Worm (Caenorhabditis elegans) whole organism, L4 larva: ENCODE measurements around the gene exc-7.

ENCODE experiments used
- F49E8.2 ChIP-seq: sonication (generic microtip); optimal IDR thresholded peaks from 2 replicates; lab custom pipeline; 2016; ENCODE audit warnings: missing compliant biosample characterization, mild to moderate bottlenecking, missing genetic modification characterization, borderline replicate concordance
- T20F7.1 ChIP-seq: fragments of 200-800 bp; sonication (Bioruptor generic); optimal IDR thresholded peaks from 2 replicates; lab custom pipeline; 2018; ENCODE audit warnings: mild to moderate bottlenecking, missing genetic modification characterization, missing compliant biosample characterization
- Y105C5A.15 ChIP-seq: fragments of 200-800 bp; sonication (Bioruptor generic); IDR thresholded peaks from 2 replicates; pipeline ENCODE4 v1.3.6; 2022; ENCODE audit warnings: missing genetic modification characterization, missing compliant biosample characterization
- Y48G9A.11 ChIP-seq: fragments of 200-800 bp; sonication (Bioruptor generic); IDR thresholded peaks from 2 replicates; pipeline ENCODE4 v1.3.6; 2022; ENCODE audit warnings: missing genetic modification reagents, missing genetic modification characterization, missing compliant biosample characterization
- aha-1 ChIP-seq: fragments of 150-350 bp; peaks from one replicate; lab custom pipeline; 2014; ENCODE audit warnings: missing biosample characterization, missing genetic modification characterization
- ama-1 ChIP-seq: fragments of 150-350 bp; optimal IDR thresholded peaks from 2 replicates; lab custom pipeline; 2014; ENCODE audit warnings: inconsistent platforms, mixed read lengths
- ceh-20 ChIP-seq: fragments of 200-800 bp; sonication (Bioruptor generic); IDR thresholded peaks from 2 replicates; pipeline ENCODE4 v1.3.6; 2022; ENCODE audit warnings: missing genetic modification reagents, missing genetic modification characterization, missing compliant biosample characterization
- ceh-28 ChIP-seq: fragments of 150-350 bp; optimal IDR thresholded peaks from 2 replicates; lab custom pipeline; 2014; ENCODE audit warnings: missing biosample characterization, missing genetic modification reagents, missing genetic modification characterization
- ctbp-1 ChIP-seq: fragments of 200-800 bp; sonication (Bioruptor generic); IDR thresholded peaks from 2 replicates; pipeline ENCODE4 v1.3.6; 2022; ENCODE audit warnings: missing genetic modification reagents, missing genetic modification characterization, missing compliant biosample characterization
- daf-12 ChIP-seq: fragments of 150-350 bp; optimal IDR thresholded peaks from 2 replicates; lab custom pipeline; 2014; ENCODE audit warnings: missing biosample characterization, missing genetic modification reagents, missing genetic modification characterization
- daf-16 ChIP-seq, 3 experiments: sonication (generic microtip); optimal IDR thresholded peaks; 2 replicates each; lab custom pipeline; 2016 to 2017; ENCODE audit warnings: missing genetic modification characterization in 3 of 3, missing genetic modification reagents in 3 of 3, mild to moderate bottlenecking in 2 of 3, missing compliant biosample characterization in 2 of 3, missing biosample characterization in 1 of 3, moderate library complexity in 1 of 3
- dmd-6 ChIP-seq: fragments of 200-800 bp; sonication (Bioruptor generic); IDR thresholded peaks from 2 replicates; pipeline ENCODE4 v1.3.6; 2022; ENCODE audit warnings: missing genetic modification reagents, missing genetic modification characterization, missing compliant biosample characterization
- egl-27 ChIP-seq: sonication (generic microtip); optimal IDR thresholded peaks from 3 replicates; lab custom pipeline; 2017; ENCODE audit warnings: missing biosample characterization, missing genetic modification reagents, missing genetic modification characterization
- egl-43 ChIP-seq: fragments of 200-800 bp; sonication (Bioruptor generic); IDR thresholded peaks from 2 replicates; pipeline ENCODE4 v1.3.6; 2022; ENCODE audit warnings: missing genetic modification reagents, missing genetic modification characterization, missing compliant biosample characterization
- fkh-10 ChIP-seq: fragments of 150-350 bp; optimal IDR thresholded peaks from 2 replicates; lab custom pipeline; 2014; ENCODE audit warnings: missing biosample characterization, missing genetic modification reagents, missing genetic modification characterization
- hlh-11 ChIP-seq: fragments of 200-800 bp; sonication (Bioruptor generic); optimal IDR thresholded peaks from 2 replicates; lab custom pipeline; 2018; ENCODE audit warnings: mild to moderate bottlenecking, missing genetic modification characterization, missing compliant biosample characterization
- hlh-30 ChIP-seq: sonication (generic microtip); optimal IDR thresholded peaks from 2 replicates; lab custom pipeline; 2017; ENCODE audit warnings: antibody characterized with exemption, mild to moderate bottlenecking, missing genetic modification characterization, missing compliant biosample characterization; ENCODE audit not compliant: insufficient read depth
- hmg-1.1 ChIP-seq: fragments of 200-800 bp; sonication (Bioruptor generic); IDR thresholded peaks from 2 replicates; pipeline ENCODE4 v1.3.6; 2022; ENCODE audit warnings: missing genetic modification reagents, missing genetic modification characterization, missing compliant biosample characterization
- jun-1 ChIP-seq: fragments of 150-350 bp; optimal IDR thresholded peaks from 2 replicates; lab custom pipeline; 2014; ENCODE audit warnings: missing biosample characterization, missing genetic modification reagents, missing genetic modification characterization
- lin-1 ChIP-seq: fragments of 200-800 bp; sonication (Bioruptor generic); IDR thresholded peaks from 2 replicates; pipeline ENCODE4 v1.3.6; 2022; ENCODE audit warnings: missing genetic modification reagents, missing genetic modification characterization, missing compliant biosample characterization
- lin-13 ChIP-seq: fragments of 150-350 bp; optimal IDR thresholded peaks from 2 replicates; lab custom pipeline; 2014; ENCODE audit warnings: missing biosample characterization, missing genetic modification reagents, missing genetic modification characterization
- lin-29 ChIP-seq: fragments of 200-800 bp; sonication (Bioruptor generic); IDR thresholded peaks from 2 replicates; pipeline ENCODE4 v1.3.6; 2022; ENCODE audit warnings: missing genetic modification reagents, missing genetic modification characterization, missing compliant biosample characterization
- lin-39 ChIP-seq: fragments of 150-350 bp; optimal IDR thresholded peaks from 2 replicates; lab custom pipeline; 2014; ENCODE audit warnings: missing biosample characterization, missing genetic modification reagents, missing genetic modification characterization
- madf-5 ChIP-seq, 2 experiments: fragments of 200-800 bp; sonication (Bioruptor generic); IDR thresholded peaks; 2 replicates each; pipeline ENCODE4 v1.3.6; 2022; ENCODE audit warnings: missing compliant biosample characterization in 2 of 2, missing genetic modification characterization in 2 of 2
- mdl-1 ChIP-seq, 2 experiments: fragments of 150-350 bp in 1 of 2; sonication (generic microtip) in 1 of 2; optimal IDR thresholded peaks; 2 replicates each; lab custom pipeline; 2014 to 2017; ENCODE audit warnings: missing biosample characterization in 2 of 2, missing genetic modification characterization in 2 of 2
- nhr-102 ChIP-seq: sonication (generic microtip); optimal IDR thresholded peaks from 2 replicates; lab custom pipeline; 2016; ENCODE audit warnings: mild to moderate bottlenecking, missing genetic modification characterization, moderate library complexity, missing compliant biosample characterization
- nhr-11 ChIP-seq: fragments of 150-350 bp; optimal IDR thresholded peaks from 2 replicates; lab custom pipeline; 2014; ENCODE audit warnings: missing biosample characterization, missing genetic modification characterization
- nhr-111 ChIP-seq: fragments of 200-800 bp; sonication (Bioruptor generic); optimal IDR thresholded peaks from 2 replicates; lab custom pipeline; 2018; ENCODE audit warnings: mild to moderate bottlenecking, missing genetic modification characterization, missing compliant biosample characterization
- nhr-28 ChIP-seq: fragments of 150-350 bp; optimal IDR thresholded peaks from 2 replicates; lab custom pipeline; 2014; ENCODE audit warnings: missing biosample characterization, missing genetic modification characterization
- nhr-41 ChIP-seq: fragments of 200-800 bp; sonication (Bioruptor generic); IDR thresholded peaks from 2 replicates; pipeline ENCODE4 v1.3.6; 2022; ENCODE audit warnings: missing genetic modification reagents, missing genetic modification characterization, missing compliant biosample characterization
- nhr-48 ChIP-seq: sonication (generic microtip); optimal IDR thresholded peaks from 2 replicates; lab custom pipeline; 2016; ENCODE audit warnings: mild to moderate bottlenecking, missing genetic modification characterization, missing compliant biosample characterization
- nhr-6 ChIP-seq: fragments of 150-350 bp; optimal IDR thresholded peaks from 2 replicates; lab custom pipeline; 2014; ENCODE audit warnings: missing biosample characterization, missing genetic modification characterization
- nhr-77 ChIP-seq: fragments of 150-350 bp; optimal IDR thresholded peaks from 2 replicates; lab custom pipeline; 2014; ENCODE audit warnings: missing biosample characterization, missing genetic modification characterization
- pha-4 ChIP-seq, 2 experiments: fragments of 150-350 bp in 1 of 2; fragments of 200-800 bp in 1 of 2; sonication (Bioruptor generic) in 1 of 2; IDR thresholded peaks in 1 of 2; optimal IDR thresholded peaks in 1 of 2; 2 replicates each; pipeline versions ENCODE4 v1.3.6 to Lab custom; 2014 to 2022; ENCODE audit warnings: missing genetic modification characterization in 2 of 2, missing genetic modification reagents in 2 of 2, missing biosample characterization in 1 of 2, missing compliant biosample characterization in 1 of 2
- php-3 ChIP-seq: fragments of 200-800 bp; sonication (Bioruptor generic); IDR thresholded peaks from 2 replicates; pipeline ENCODE4 v1.3.6; 2022; ENCODE audit warnings: missing genetic modification reagents, missing genetic modification characterization, missing compliant biosample characterization
- pqm-1 ChIP-seq: sonication (generic microtip); optimal IDR thresholded peaks from 2 replicates; lab custom pipeline; 2017; ENCODE audit warnings: missing biosample characterization, missing genetic modification characterization
- set-16 ChIP-seq: fragments of 200-800 bp; sonication (Bioruptor generic); IDR thresholded peaks from 2 replicates; pipeline ENCODE4 v1.3.6; 2022; ENCODE audit warnings: missing genetic modification reagents, missing genetic modification characterization, missing compliant biosample characterization
- snpc-1.2 ChIP-seq: fragments of 200-800 bp; sonication (Bioruptor generic); IDR thresholded peaks from 2 replicates; pipeline ENCODE4 v1.3.6; 2022; ENCODE audit warnings: missing genetic modification reagents, missing genetic modification characterization, missing compliant biosample characterization
- snpc-4 ChIP-seq: fragments of 150-350 bp; optimal IDR thresholded peaks from 2 replicates; lab custom pipeline; 2014; ENCODE audit warnings: missing biosample characterization, missing genetic modification characterization
- spr-1 ChIP-seq: sonication (generic microtip); optimal IDR thresholded peaks from 2 replicates; lab custom pipeline; 2016; ENCODE audit warnings: mild to moderate bottlenecking, missing genetic modification characterization, missing compliant biosample characterization
- unc-39 ChIP-seq: sonication (generic microtip); optimal IDR thresholded peaks from 2 replicates; lab custom pipeline; 2017; ENCODE audit warnings: missing biosample characterization, missing genetic modification characterization
- unc-62 ChIP-seq, 3 experiments: fragments of 150-350 bp in 1 of 3; sonication (generic microtip); optimal IDR thresholded peaks in 2 of 3; peaks in 1 of 3; 1 replicate in 1 of 3; 2 replicates in 2 of 3; lab custom pipeline; 2014 to 2017; ENCODE audit warnings: missing biosample characterization in 3 of 3, missing genetic modification characterization in 3 of 3, missing genetic modification reagents in 3 of 3, missing genotype in 1 of 3
- zfp-3 ChIP-seq: fragments of 200-800 bp; sonication (Bioruptor generic); conservative IDR thresholded peaks from 2 replicates; pipeline ENCODE4 v1.3.6; 2022; ENCODE audit warnings: missing genetic modification reagents, missing genetic modification characterization, missing compliant biosample characterization
- zip-11 ChIP-seq: fragments of 200-800 bp; sonication (Bioruptor generic); IDR thresholded peaks from 2 replicates; pipeline ENCODE4 v1.3.6; 2022; ENCODE audit warnings: missing genetic modification characterization, missing compliant biosample characterization
- ztf-11 ChIP-seq: fragments of 150-350 bp; optimal IDR thresholded peaks from 2 replicates; lab custom pipeline; 2014; ENCODE audit warnings: missing biosample characterization, missing genetic modification characterization

The exc-7 gene

DNA sequence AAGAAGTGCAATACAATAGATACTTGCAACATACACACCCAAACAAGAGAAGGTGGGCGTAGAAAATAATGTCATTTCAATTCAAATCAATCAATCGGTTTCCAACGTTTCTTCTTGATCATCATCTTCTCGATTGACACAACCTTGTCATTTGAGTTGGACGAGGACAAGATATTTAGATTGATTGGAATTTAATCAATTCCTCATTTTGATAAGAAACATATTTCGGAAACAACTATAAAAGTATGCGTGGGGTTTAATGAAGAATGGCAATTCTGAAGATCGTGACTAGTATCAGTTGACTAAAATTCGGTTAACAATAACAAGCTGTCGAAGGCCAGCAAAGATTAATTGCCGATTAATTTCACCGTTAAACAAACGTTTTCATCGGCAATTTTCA is 44.8 kb downstream of the exc-7 start:
- TF ChIP-seq lin-13 (GFP tag; lab: Kevin White, UChicago) = peak; percentile 21
- TF ChIP-seq nhr-41 = no peak
- TF ChIP-seq php-3 (GFP tag; lab: Robert Waterston, UW) = peak; percentile 76
- TF ChIP-seq T20F7.1 (GFP tag; lab: Kevin White, UChicago) = peak; percentile 65
- TF ChIP-seq dmd-6 (GFP tag; lab: Robert Waterston, UW) = peak; percentile 89
- 0 out of 2 replicates have a peak, but pooled peaks have one; percentile 10 for TF ChIP-seq lin-1 (GFP tag; lab: Robert Waterston, UW)
- TF ChIP-seq ztf-11 = no peak
- TF ChIP-seq daf-16 (GFP tag; optimal IDR thresholded peaks at IDR 0.05; lab: Kevin White, UChicago) = no peak
- peak; percentile 19 for TF ChIP-seq daf-16 (tag; optimal IDR thresholded peaks at IDR 0.05; lab: Kevin White, UChicago)
- 0 out of 2 replicates have a peak, but pooled peaks have one; percentile 32 for TF ChIP-seq ceh-20
- no peak for TF ChIP-seq nhr-48
- TF ChIP-seq zfp-3 (GFP tag; lab: Robert Waterston, UW) = 0 out of 2 replicates have a peak, but pooled peaks have one; percentile 10
- peak; percentile 12 for TF ChIP-seq nhr-102 (tag; lab: Kevin White, UChicago)

DNA sequence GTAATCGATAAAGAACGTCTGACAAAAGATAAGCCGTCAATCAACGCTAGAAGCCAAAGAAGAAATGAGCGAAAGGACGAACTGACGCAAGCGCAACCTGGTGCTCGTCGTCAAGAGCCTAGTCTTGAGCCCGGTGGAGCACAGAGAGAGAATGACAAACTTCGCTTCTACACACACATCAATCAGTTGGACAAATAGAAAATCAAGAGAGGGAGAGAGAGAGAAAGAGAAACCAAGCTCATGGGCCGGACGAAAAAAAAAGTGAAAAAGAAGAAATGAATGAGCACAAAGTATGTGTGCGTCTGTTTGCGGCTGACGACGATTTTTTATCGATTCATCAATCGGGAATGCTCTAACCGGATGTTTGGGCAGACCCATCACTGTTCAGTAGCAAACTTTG is 45.4 kb downstream of the exc-7 start:
- TF ChIP-seq mdl-1 (tag; optimal IDR thresholded peaks at IDR 0.05; lab: Kevin White, UChicago) (peak in 1 of 2 experiments; percentile 11), ztf-11 (no peak), Y48G9A.11 (GFP tag; lab: Robert Waterston, UW) (no peak), nhr-11 (tag; lab: Kevin White, UChicago) (peak; percentile 67), hlh-11 (peak; percentile 60), dmd-6 (GFP tag; lab: Robert Waterston, UW) (peak; percentile 16; the same call in 1 of the 2 replicates), egl-43 (GFP tag; lab: Robert Waterston, UW) (peak; percentile 57; the same call in 1 of the 2 replicates), nhr-6 (peak; percentile 7), nhr-28 (tag; lab: Kevin White, UChicago) (peak; percentile 37), ama-1 (peak; percentile 26), hlh-30 (tag; lab: Kevin White, UChicago) (peak; percentile 19), unc-62 (GFP tag; optimal IDR thresholded peaks at IDR 0.05 in 1 of 2; lab: Kevin White, UChicago) (peak in 1 of 2 experiments; percentile 71), unc-62 (tag; optimal IDR thresholded peaks at IDR 0.05; lab: Kevin White, UChicago) (no peak), aha-1 (peak; percentile 96), daf-16 (GFP tag; optimal IDR thresholded peaks at IDR 0.05; lab: Kevin White, UChicago) (peak in 1 of 2 experiments; percentile 50), daf-16 (tag; optimal IDR thresholded peaks at IDR 0.05; lab: Kevin White, UChicago) (no peak), nhr-77 (no peak), set-16 (GFP tag; lab: Robert Waterston, UW) (peak; percentile 27; the same call in 1 of the 2 replicates), pha-4 (GFP tag; IDR thresholded peaks at IDR 0.05; lab: Robert Waterston, UW) (no peak; the same call in none of the 2 replicates), pha-4 (tag; optimal IDR thresholded peaks at IDR 0.05; lab: Kevin White, UChicago) (peak; percentile 37), madf-5 (GFP tag; IDR thresholded peaks at IDR 0.05; lab: Robert Waterston, UW) (no peak)

DNA sequence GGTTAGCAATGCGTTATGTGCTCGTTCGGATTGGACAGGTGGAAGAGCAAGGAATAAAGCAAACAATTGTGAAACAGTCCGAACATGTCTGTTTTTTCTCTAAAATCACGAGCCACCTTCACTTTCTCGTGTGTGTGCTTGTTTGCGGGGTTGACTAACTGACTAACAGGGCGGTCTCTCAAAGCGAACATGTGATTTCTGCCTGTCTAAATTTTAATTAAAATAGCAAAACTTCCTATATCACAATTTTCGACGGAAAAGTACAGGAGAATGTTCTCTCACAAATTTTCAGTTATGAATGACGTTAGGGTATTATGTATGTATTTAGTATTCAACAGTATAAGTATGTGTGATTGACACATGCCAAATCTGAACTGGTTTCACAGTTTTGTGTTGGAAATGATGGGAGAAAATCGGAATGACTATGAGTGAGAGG is 46.2 kb downstream of the exc-7 start:
- TF ChIP-seq ztf-11 (no peak), snpc-4 (no peak), T20F7.1 (GFP tag; lab: Kevin White, UChicago) (peak; percentile 56), hlh-11 (peak; percentile 73), jun-1 (tag; lab: Kevin White, UChicago) (no peak), unc-39 (tag; lab: Kevin White, UChicago) (no peak), nhr-41 (no peak), snpc-1.2 (GFP tag; lab: Robert Waterston, UW) (0 out of 2 replicates have a peak, but pooled peaks have one; percentile 27), ama-1 (no peak), Y105C5A.15 (no peak), zip-11 (GFP tag; lab: Robert Waterston, UW) (no peak), lin-39 (tag; lab: Kevin White, UChicago) (no peak), F49E8.2 (no peak), egl-27 (tag; lab: Kevin White, UChicago) (no peak), ctbp-1 (GFP tag; lab: Robert Waterston, UW) (no peak), spr-1 (no peak), nhr-48 (no peak), hmg-1.1 (GFP tag; lab: Robert Waterston, UW) (no peak), pqm-1 (tag; lab: Kevin White, UChicago) (no peak), daf-12 (tag; lab: Kevin White, UChicago) (no peak), ceh-28 (tag; lab: Kevin White, UChicago) (no peak), nhr-77 (no peak), pha-4 (GFP tag; IDR thresholded peaks at IDR 0.05; lab: Robert Waterston, UW) (peak; percentile 17; the same call in 1 of the 2 replicates), pha-4 (tag; optimal IDR thresholded peaks at IDR 0.05; lab: Kevin White, UChicago) (peak; percentile 59), fkh-10 (GFP tag; lab: Kevin White, UChicago) (no peak), nhr-111 (GFP tag; lab: Kevin White, UChicago) (no peak), lin-29 (GFP tag; lab: Robert Waterston, UW) (no peak)
